Worm (Caenorhabditis elegans): ENCODE data around the gene stc-1.

stc-1 gene

ce11 chrII:8577509-8578099, 11.7 kb upstream of the stc-1 start, which contains the start of gene F54C9.9 (continued):
- TF ChIP-seq C17E4.6 (GFP tag; IDR thresholded peaks at IDR 0.05): peak; percentile 48; the same call in 1 of the 2 replicates
- TF ChIP-seq Y79H2A.3 (GFP tag; conservative IDR thresholded peaks at IDR 0.05): peak; percentile 87
- TF ChIP-seq pbrm-1 (GFP tag; IDR thresholded peaks at IDR 0.05): 0 out of 2 replicates have a peak, but pooled peaks have one; percentile 31
- TF ChIP-seq B0261.1 (tag; optimal IDR thresholded peaks at IDR 0.05): no peak
- peak in 1 of 3 experiments; percentile 41 for TF ChIP-seq lin-35 (GFP tag; optimal IDR thresholded peaks at IDR 0.05)
- TF ChIP-seq aptf-2 (GFP tag; conservative IDR thresholded peaks at IDR 0.05): no peak
- TF ChIP-seq tbx-9 (tag; optimal IDR thresholded peaks at IDR 0.05; ENCODE audit: borderline replicate concordance): no peak
- no peak for TF ChIP-seq ekl-4 (GFP tag; IDR thresholded peaks at IDR 0.05)
- TF ChIP-seq F37B4.10 (GFP tag; IDR thresholded peaks at IDR 0.05): no peak
- TF ChIP-seq madf-3 (GFP tag; IDR thresholded peaks at IDR 0.05): peak; percentile 74; the same call in 1 of the 2 replicates
- TF ChIP-seq madf-6 (GFP tag; IDR thresholded peaks at IDR 0.05): peak; percentile 71
- TF ChIP-seq cebp-1 (GFP tag; IDR thresholded peaks at IDR 0.05): no peak
- peak; percentile 39 for TF ChIP-seq cebp-1 (tag; optimal IDR thresholded peaks at IDR 0.05)
- TF ChIP-seq hsf-1 (GFP tag; IDR thresholded peaks at IDR 0.05): 0 out of 2 replicates have a peak, but pooled peaks have one; percentile 65
- TF ChIP-seq nhr-90 (tag; optimal IDR thresholded peaks at IDR 0.05): no peak
- TF ChIP-seq ceh-40 (GFP tag; IDR thresholded peaks at IDR 0.05): 0 out of 2 replicates have a peak, but pooled peaks have one; percentile 2
- peak; percentile 44 for TF ChIP-seq snpc-4 (GFP tag; optimal IDR thresholded peaks at IDR 0.05)
- peak in 2 of 4 experiments; percentile 19 to 27 for TF ChIP-seq snpc-4 (tag; optimal IDR thresholded peaks at IDR 0.05)
- TF ChIP-seq let-526 (GFP tag; IDR thresholded peaks at IDR 0.05): no peak
- TF ChIP-seq hmg-1.2 (GFP tag; IDR thresholded peaks at IDR 0.05): peak; percentile 32; the same call in 1 of the 2 replicates
- peak; percentile 49 for TF ChIP-seq unc-130 (GFP tag; optimal IDR thresholded peaks at IDR 0.05)
- peak; percentile 47 for TF ChIP-seq madf-8 (GFP tag; conservative IDR thresholded peaks at IDR 0.05)
- TF ChIP-seq lag-1 (GFP tag; IDR thresholded peaks at IDR 0.05): no peak
- no peak for TF ChIP-seq sdz-38 (tag; optimal IDR thresholded peaks at IDR 0.05)
- no peak for TF ChIP-seq nhr-27 (tag; optimal IDR thresholded peaks at IDR 0.05)
- TF ChIP-seq B0035.1 (tag; optimal IDR thresholded peaks at IDR 0.05): no peak
- TF ChIP-seq tbp1 (GFP tag; optimal IDR thresholded peaks at IDR 0.05): peak; percentile 11
- TF ChIP-seq Y67H2A.10 (GFP tag; conservative IDR thresholded peaks at IDR 0.05): no peak
- TF ChIP-seq ama-1 (optimal IDR thresholded peaks at IDR 0.05): no peak
- peak in 1 of 2 experiments; percentile 77 for TF ChIP-seq ama-1 (GFP tag; optimal IDR thresholded peaks at IDR 0.05)

ce11 chrII:8575184-8575583, 9.2 kb upstream of the stc-1 start, which contains the start of gene puf-5:
puf-5 (plus strand) TSS chrII:8575541.
- peak; percentile 85 for TF ChIP-seq xnd-1 (tag; optimal IDR thresholded peaks at IDR 0.05)
- TF ChIP-seq bed-1 (GFP tag; IDR thresholded peaks at IDR 0.05): no peak
- peak; percentile 65; the same call in 1 of the 2 replicates for TF ChIP-seq hsf-1 (GFP tag; IDR thresholded peaks at IDR 0.05)
- 0 out of 2 replicates have a peak, but pooled peaks have one; percentile 41 for TF ChIP-seq ekl-4 (GFP tag; IDR thresholded peaks at IDR 0.05)
- peak; percentile 15 for TF ChIP-seq tbp1 (GFP tag; optimal IDR thresholded peaks at IDR 0.05)
- TF ChIP-seq snpc-1.3 (tag; optimal IDR thresholded peaks at IDR 0.05; ENCODE audit: insufficient read depth): peak; percentile 17
- TF ChIP-seq Y79H2A.3 (GFP tag; conservative IDR thresholded peaks at IDR 0.05): no peak
- TF ChIP-seq zim-3 (tag; optimal IDR thresholded peaks at IDR 0.05): no peak
- TF ChIP-seq sea-2 (GFP tag; IDR thresholded peaks at IDR 0.05): no peak
- TF ChIP-seq Y53F4B.3 (GFP tag; IDR thresholded peaks at IDR 0.05): no peak
- TF ChIP-seq D2030.7 (GFP tag; IDR thresholded peaks at IDR 0.05): peak; percentile 79
- TF ChIP-seq F55B11.4 (tag; optimal IDR thresholded peaks at IDR 0.05; ENCODE audit: borderline replicate concordance, insufficient read depth): no peak
- TF ChIP-seq athp-1 (tag; optimal IDR thresholded peaks at IDR 0.05): no peak
- TF ChIP-seq ceh-58 (GFP tag; IDR thresholded peaks at IDR 0.05): no peak
- no peak for TF ChIP-seq cebp-2 (GFP tag; IDR thresholded peaks at IDR 0.05)
- peak; percentile 67 for TF ChIP-seq F33H1.4 (GFP tag; IDR thresholded peaks at IDR 0.05)
- TF ChIP-seq hmg-20 (GFP tag; IDR thresholded peaks at IDR 0.05): no peak
- peak; percentile 88 for TF ChIP-seq lsl-1 (GFP tag; optimal IDR thresholded peaks at IDR 0.05)
- TF ChIP-seq F10E7.11 (tag; optimal IDR thresholded peaks at IDR 0.05): no peak
- no peak for TF ChIP-seq hlh-26 (GFP tag; conservative IDR thresholded peaks at IDR 0.05)
- TF ChIP-seq F39B2.1 (GFP tag; IDR thresholded peaks at IDR 0.05): no peak
- peak; percentile 78 for TF ChIP-seq snpc-1.1 (tag; optimal IDR thresholded peaks at IDR 0.05; ENCODE audit: insufficient read depth)
- TF ChIP-seq hmg-1.2 (GFP tag; IDR thresholded peaks at IDR 0.05): no peak

Data from whole organism, young adult.